Fruit fly (Drosophila melanogaster) S2 (cell line): ENCODE results near the gene CG16903.

Experiments
- CG8478 ChIP-seq: fragments of >200 bp; optimal IDR thresholded peaks from 2 replicates; lab custom pipeline; 2018
- CTCF ChIP-seq, 2 experiments: fragments of >200 bp; optimal IDR thresholded peaks; 2 replicates each; lab custom pipeline; 2018

- TF ChIP-seq CG8478 (lab: Kevin White, UChicago), result no peak
- TF ChIP-seq CTCF (optimal IDR thresholded peaks at IDR 0.05; lab: Kevin White, UChicago), result no peak
These were observed 3.5 kb upstream of the CG16903 start for dm6 chrX:2083678-2084162.
